Fruit fly (Drosophila melanogaster) whole organism, embryonic: ENCODE measurements around the gene Ptp99A.
A peak's percentile ranks its signal among the peaks of the same experiment; 100 is the strongest.

Source experiments
- Awh ChIP-seq: fragments of 200-800 bp; sonication (Bioruptor generic); IDR thresholded peaks from 2 replicates; pipeline ENCODE4, ENCODE4 v1.3.6; 2022; ENCODE audit warnings: missing biosample characterization, missing genetic modification characterization
- CG10209 ChIP-seq: fragments of 200-800 bp; sonication (Bioruptor generic); optimal IDR thresholded peaks from 3 replicates; lab custom pipeline; 2017; ENCODE audit warnings: missing biosample characterization, mild to moderate bottlenecking, missing genetic modification characterization, missing genetic modification reagents
- CG10321 ChIP-seq: fragments of 200-800 bp; sonication (Bioruptor generic); IDR thresholded peaks from 2 replicates; pipeline ENCODE4 v1.3.6; 2022; ENCODE audit warnings: missing biosample characterization, missing genetic modification characterization
- CG10543 ChIP-seq: fragments of 200-800 bp; sonication (Bioruptor generic); optimal IDR thresholded peaks from 3 replicates; lab custom pipeline; 2017; ENCODE audit warnings: missing biosample characterization, mild to moderate bottlenecking, missing genetic modification characterization, moderate library complexity
- CG11247 ChIP-seq: fragments of 200-800 bp; sonication (Bioruptor generic); IDR thresholded peaks from 2 replicates; pipeline ENCODE4 v1.3.6; 2022; ENCODE audit warnings: missing biosample characterization, missing genetic modification characterization
- CG12071 ChIP-seq: fragments of 200-800 bp; sonication (Bioruptor generic); optimal IDR thresholded peaks from 3 replicates; lab custom pipeline; 2018; ENCODE audit warnings: missing biosample characterization, mild to moderate bottlenecking, missing genetic modification characterization
- CG12744 ChIP-seq: fragments of 200-800 bp; sonication (Bioruptor generic); optimal IDR thresholded peaks from 2 replicates; lab custom pipeline; 2016; ENCODE audit warnings: missing biosample characterization, missing genetic modification characterization
- CG13123 ChIP-seq: fragments of 200-800 bp; sonication (Bioruptor generic); optimal IDR thresholded peaks from 2 replicates; lab custom pipeline; 2016; ENCODE audit warnings: missing biosample characterization, missing genetic modification characterization
- CG13624 ChIP-seq: fragments of 200-800 bp; sonication (Bioruptor generic); optimal IDR thresholded peaks from 2 replicates; lab custom pipeline; 2016; ENCODE audit warnings: missing biosample characterization, missing genetic modification characterization
- CG14050 ChIP-seq: fragments of 200-800 bp; sonication (Bioruptor generic); IDR thresholded peaks from 3 replicates; pipeline ENCODE4 v1.3.6; 2022; ENCODE audit warnings: missing biosample characterization, missing genetic modification characterization
- CG17359 ChIP-seq: fragments of 200-800 bp; sonication (Bioruptor generic); optimal IDR thresholded peaks from 3 replicates; lab custom pipeline; 2018; ENCODE audit warnings: missing biosample characterization, mild to moderate bottlenecking, missing genetic modification characterization, moderate library complexity
- CG2875 ChIP-seq: fragments of 200-800 bp; sonication (Bioruptor generic); optimal IDR thresholded peaks from 2 replicates; lab custom pipeline; 2017; ENCODE audit warnings: missing biosample characterization, mild to moderate bottlenecking, missing genetic modification characterization, missing genetic modification reagents
- CG30403 ChIP-seq: fragments of 200-800 bp; sonication (Bioruptor generic); optimal IDR thresholded peaks from 3 replicates; lab custom pipeline; 2016; ENCODE audit warnings: missing biosample characterization, missing genetic modification characterization
- CG30431 ChIP-seq: fragments of 200-800 bp; sonication (Bioruptor generic); optimal IDR thresholded peaks from 2 replicates; lab custom pipeline; 2017; ENCODE audit warnings: missing biosample characterization, missing genetic modification characterization
- CG31224 ChIP-seq: fragments of 200-800 bp; sonication (Bioruptor generic); IDR thresholded peaks from 2 replicates; pipeline ENCODE4 v1.3.6; 2022; ENCODE audit warnings: missing biosample characterization, missing genetic modification characterization
- CG31365 ChIP-seq: fragments of 200-800 bp; sonication (Bioruptor generic); optimal IDR thresholded peaks from 2 replicates; lab custom pipeline; 2018; ENCODE audit warnings: missing biosample characterization, mild to moderate bottlenecking, missing genetic modification characterization
- CG4424 ChIP-seq: fragments of 200-800 bp; sonication (Bioruptor generic); optimal IDR thresholded peaks from 3 replicates; lab custom pipeline; 2016; ENCODE audit warnings: missing biosample characterization, missing genetic modification characterization
- CG6654 ChIP-seq: fragments of 200-800 bp; sonication (Bioruptor generic); optimal IDR thresholded peaks from 2 replicates; lab custom pipeline; 2017; ENCODE audit warnings: missing biosample characterization, mild to moderate bottlenecking, missing genetic modification characterization
- CG7357 ChIP-seq: fragments of 200-800 bp; sonication (Bioruptor generic); IDR thresholded peaks from 3 replicates; pipeline ENCODE4 v1.3.6; 2022; ENCODE audit warnings: missing biosample characterization, missing genetic modification characterization
- CHES-1-like ChIP-seq: fragments of 200-800 bp; sonication (Bioruptor generic); optimal IDR thresholded peaks from 2 replicates; lab custom pipeline; 2016; ENCODE audit warnings: missing biosample characterization, missing genetic modification characterization
- D ChIP-seq, 2 experiments: fragments of 200-800 bp in 1 of 2; fragments of >200 bp in 1 of 2; sonication (Bioruptor generic) in 1 of 2; optimal IDR thresholded peaks; 2 replicates in 1 of 2; 3 replicates in 1 of 2; lab custom pipeline; 2017; ENCODE audit warnings: mild to moderate bottlenecking in 1 of 2, missing biosample characterization in 1 of 2, missing genetic modification characterization in 1 of 2, missing genetic modification reagents in 1 of 2
- Drgx ChIP-seq: fragments of 200-800 bp; sonication (Bioruptor generic); IDR thresholded peaks from 2 replicates; pipeline ENCODE4 v1.3.6; 2022; ENCODE audit warnings: missing biosample characterization, missing genetic modification characterization
- Hmx ChIP-seq: fragments of 200-800 bp; sonication (Bioruptor generic); optimal IDR thresholded peaks from 2 replicates; lab custom pipeline; 2016; ENCODE audit warnings: missing biosample characterization, missing genetic modification characterization
- Kr ChIP-seq: fragments of 200-800 bp; sonication (Bioruptor generic); optimal IDR thresholded peaks from 2 replicates; lab custom pipeline; 2017; ENCODE audit warnings: missing biosample characterization, mild to moderate bottlenecking, missing genetic modification characterization
- MBD-R2 ChIP-seq: fragments of 200-800 bp; sonication (Bioruptor generic); IDR thresholded peaks from 2 replicates; pipeline ENCODE4 v1.3.6; 2022; ENCODE audit warnings: missing biosample characterization, missing genetic modification characterization
- Nf-YA ChIP-seq: fragments of 200-800 bp; sonication (Bioruptor generic); IDR thresholded peaks from 2 replicates; pipeline ENCODE4 v1.3.6; 2022; ENCODE audit warnings: missing biosample characterization, missing genetic modification characterization
- NfI ChIP-seq: fragments of 200-800 bp; sonication (Bioruptor generic); optimal IDR thresholded peaks from 3 replicates; lab custom pipeline; 2018; ENCODE audit warnings: missing biosample characterization, mild to moderate bottlenecking, missing genetic modification characterization, moderate library complexity
- Oli ChIP-seq: fragments of 200-800 bp; sonication (Bioruptor generic); optimal IDR thresholded peaks from 2 replicates; lab custom pipeline; 2018; ENCODE audit warnings: missing biosample characterization, mild to moderate bottlenecking, missing genetic modification characterization, moderate library complexity
- Rfx ChIP-seq: fragments of 200-800 bp; sonication (Bioruptor generic); IDR thresholded peaks from 2 replicates; pipeline ENCODE4 v1.3.6; 2022; ENCODE audit warnings: missing biosample characterization, missing genetic modification characterization
- Xbp1 ChIP-seq: fragments of 200-800 bp; sonication (Bioruptor generic); optimal IDR thresholded peaks from 3 replicates; lab custom pipeline; 2016; ENCODE audit warnings: missing biosample characterization, mild to moderate bottlenecking, missing genetic modification characterization
- br ChIP-seq: fragments of >200 bp; optimal IDR thresholded peaks from 2 replicates; lab custom pipeline; 2017
- chn ChIP-seq: fragments of 200-800 bp; sonication (Bioruptor generic); optimal IDR thresholded peaks from 2 replicates; lab custom pipeline; 2016; ENCODE audit warnings: missing biosample characterization, missing genetic modification characterization
- crol ChIP-seq: fragments of 200-800 bp; sonication (Bioruptor generic); IDR thresholded peaks from 2 replicates; pipeline ENCODE4 v1.3.6; 2022; ENCODE audit warnings: missing biosample characterization, missing genetic modification characterization
- dati ChIP-seq: fragments of 200-800 bp; sonication (Bioruptor generic); IDR thresholded peaks from 2 replicates; pipeline ENCODE4 v1.3.6; 2022; ENCODE audit warnings: missing biosample characterization, missing genetic modification characterization
- fd64A ChIP-seq: fragments of 200-800 bp; sonication (Bioruptor generic); optimal IDR thresholded peaks from 3 replicates; lab custom pipeline; 2018; ENCODE audit warnings: missing biosample characterization, mild to moderate bottlenecking, missing genetic modification characterization
- gfzf ChIP-seq: fragments of 200-800 bp; sonication (Bioruptor generic); optimal IDR thresholded peaks from 2 replicates; lab custom pipeline; 2016; ENCODE audit warnings: missing biosample characterization, mild to moderate bottlenecking, missing genetic modification characterization, moderate library complexity
- grn ChIP-seq: fragments of 200-800 bp; sonication (Bioruptor generic); optimal IDR thresholded peaks from 3 replicates; lab custom pipeline; 2017; ENCODE audit warnings: missing biosample characterization, missing genetic modification characterization
- inv ChIP-seq: fragments of 200-800 bp; sonication (Bioruptor generic); IDR thresholded peaks from 2 replicates; pipeline ENCODE4 v1.3.6; 2022; ENCODE audit warnings: missing biosample characterization, missing genetic modification characterization; ENCODE audit not compliant: partially characterized antibody
- mam ChIP-seq: fragments of 200-800 bp; sonication (Bioruptor generic); optimal IDR thresholded peaks from 3 replicates; lab custom pipeline; 2016; ENCODE audit warnings: missing biosample characterization, missing genetic modification characterization
- org-1 ChIP-seq: fragments of 200-800 bp; sonication (Bioruptor generic); optimal IDR thresholded peaks from 2 replicates; lab custom pipeline; 2017; ENCODE audit warnings: missing biosample characterization, missing genetic modification characterization
- pan ChIP-seq, 4 experiments: fragments of >200 bp in 3 of 4; fragments of 200-800 bp in 1 of 4; sonication (Bioruptor generic) in 1 of 4; optimal IDR thresholded peaks in 3 of 4; IDR thresholded peaks in 1 of 4; 2 replicates each; pipeline versions ENCODE4 v1.3.6 to Lab custom; 2017 to 2022; ENCODE audit warnings: missing biosample characterization in 2 of 4, missing genetic modification characterization in 2 of 4, mixed read lengths in 1 of 4
- repo ChIP-seq: fragments of 200-800 bp; sonication (Bioruptor generic); optimal IDR thresholded peaks from 2 replicates; lab custom pipeline; 2016; ENCODE audit warnings: missing biosample characterization, missing genetic modification characterization
- sens-2 ChIP-seq: fragments of 200-800 bp; sonication (Bioruptor generic); IDR thresholded peaks from 2 replicates; pipeline ENCODE4 v1.3.6; 2022; ENCODE audit warnings: missing biosample characterization, missing genetic modification characterization
- sob ChIP-seq: fragments of 200-800 bp; sonication (Bioruptor generic); IDR thresholded peaks from 2 replicates; pipeline ENCODE4 v1.3.6; 2022; ENCODE audit warnings: missing biosample characterization, missing genetic modification characterization
- sug ChIP-seq: fragments of 200-800 bp; optimal IDR thresholded peaks from 2 replicates; lab custom pipeline; 2019; ENCODE audit warnings: missing biosample characterization, mild to moderate bottlenecking, missing genetic modification characterization, moderate library complexity
- tap ChIP-seq: fragments of 200-800 bp; optimal IDR thresholded peaks from 3 replicates; lab custom pipeline; 2019; ENCODE audit warnings: missing biosample characterization, mild to moderate bottlenecking, missing genetic modification characterization, moderate library complexity
- tll ChIP-seq, 2 experiments: fragments of 200-800 bp in 1 of 2; fragments of >200 bp in 1 of 2; sonication (Bioruptor generic) in 1 of 2; optimal IDR thresholded peaks; 2 replicates each; lab custom pipeline; 2017 to 2019; ENCODE audit warnings: missing biosample characterization in 2 of 2, missing genetic modification characterization in 2 of 2, mild to moderate bottlenecking in 1 of 2, moderate library complexity in 1 of 2
- ttk ChIP-seq: fragments of 200-800 bp; sonication (Bioruptor generic); IDR thresholded peaks from 2 replicates; pipeline ENCODE4 v2.1.2; 2022; ENCODE audit warnings: missing biosample characterization, missing genetic modification characterization
- usp ChIP-seq: fragments of >200 bp; optimal IDR thresholded peaks from 2 replicates; lab custom pipeline; 2017; ENCODE audit warnings: missing biosample characterization, missing genetic modification characterization
- zfh2 ChIP-seq: fragments of 200-800 bp; sonication (Bioruptor generic); optimal IDR thresholded peaks from 2 replicates; lab custom pipeline; 2016; ENCODE audit warnings: missing biosample characterization, missing genetic modification characterization

Ptp99A gene

DNA sequence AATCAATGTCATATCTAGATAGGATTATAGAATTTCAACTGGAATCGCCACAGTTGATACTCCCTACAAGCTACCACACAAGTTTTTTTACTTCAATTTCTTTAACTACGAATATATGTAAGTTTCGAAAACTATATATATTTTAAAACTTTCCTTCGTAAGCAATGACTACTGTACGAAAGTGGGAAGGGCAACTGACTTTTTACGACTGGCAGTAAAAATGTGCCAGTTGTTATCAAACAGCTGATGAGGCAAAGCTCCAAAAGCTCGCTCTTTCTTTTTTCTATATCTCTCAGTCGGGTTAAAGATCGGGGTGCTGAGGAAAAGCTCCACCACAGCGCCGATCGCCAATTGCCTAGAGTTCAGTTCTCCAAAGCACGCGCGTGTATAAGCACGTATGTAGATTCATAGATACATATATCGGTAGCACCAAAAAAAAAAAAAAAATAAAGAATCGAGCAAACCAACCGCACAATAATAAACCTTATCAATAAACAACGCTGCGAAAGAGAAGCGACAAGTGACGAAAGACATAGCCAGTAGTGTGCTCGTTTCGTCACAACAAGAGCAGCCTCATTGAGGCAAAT, 101.6 kb downstream of the Ptp99A start (continued):
- TF ChIP-seq CG7357 (GFP tag; lab: Robert Waterston, UW) (peak; percentile 47; the same call in 1 of the 3 replicates), Awh (GFP tag; lab: Robert Waterston, UW) (no peak), fd64A (GFP tag; lab: Kevin White, UChicago) (no peak), NfI (GFP tag; lab: Kevin White, UChicago) (peak; percentile 57), zfh2 (GFP tag; lab: Kevin White, UChicago) (peak; percentile 42), CG12071 (peak; percentile 70), CG12744 (GFP tag; lab: Kevin White, UChicago) (peak; percentile 33), chn (GFP tag; lab: Kevin White, UChicago) (no peak), D (optimal IDR thresholded peaks at IDR 0.05; lab: Kevin White, UChicago) (no peak), D (GFP tag; optimal IDR thresholded peaks at IDR 0.05; lab: Kevin White, UChicago) (peak; percentile 36), CG10321 (GFP tag; lab: Robert Waterston, UW) (no peak), org-1 (GFP tag; lab: Kevin White, UChicago) (peak; percentile 27), inv (no peak), CG14050 (GFP tag; lab: Robert Waterston, UW) (peak; percentile 71), ttk (GFP tag; lab: Robert Waterston, UW) (peak; percentile 56), CG6654 (GFP tag; lab: Kevin White, UChicago) (no peak), pan (optimal IDR thresholded peaks at IDR 0.05; lab: Kevin White, UChicago) (no peak), pan (GFP tag; optimal IDR thresholded peaks at IDR 0.05 in 1 of 2, IDR thresholded peaks at IDR 0.05 in 1 of 2) (peak in 1 of 2 experiments; percentile 78), CG11247 (peak; percentile 44), mam (GFP tag; lab: Kevin White, UChicago) (peak; percentile 13), CG13624 (peak; percentile 40), CG10209 (peak; percentile 34), Rfx (GFP tag; lab: Robert Waterston, UW) (peak; percentile 82), CG31365 (tag; lab: Kevin White, UChicago) (peak; percentile 37), tll (GFP tag; optimal IDR thresholded peaks at IDR 0.05; lab: Kevin White, UChicago) (no peak), CHES-1-like (GFP tag; lab: Kevin White, UChicago) (peak; percentile 14), CG30431 (GFP tag; lab: Kevin White, UChicago) (no peak), CG4424 (GFP tag; lab: Kevin White, UChicago) (peak; percentile 47), Hmx (no peak), CG2875 (peak; percentile 34), CG31224 (GFP tag; lab: Robert Waterston, UW) (peak; percentile 54), grn (no peak), gfzf (GFP tag; lab: Kevin White, UChicago) (no peak), tap (tag; lab: Kevin White, UChicago) (peak; percentile 75), MBD-R2 (GFP tag; lab: Robert Waterston, UW) (peak; percentile 32; the same call in 1 of the 2 replicates), Nf-YA (GFP tag; lab: Robert Waterston, UW) (no peak), CG30403 (GFP tag; lab: Kevin White, UChicago) (peak; percentile 42), dati (GFP tag; lab: Robert Waterston, UW) (no peak), sob (peak; percentile 66), Xbp1 (GFP tag; lab: Kevin White, UChicago) (peak; percentile 47), Kr (no peak), CG10543 (peak; percentile 53), br (lab: Kevin White, UChicago) (no peak), Drgx (peak; percentile 46; the same call in 1 of the 2 replicates), sens-2 (peak; percentile 57; the same call in 1 of the 2 replicates), sug (tag; lab: Kevin White, UChicago) (peak; percentile 77), usp (no peak), Oli (tag; lab: Kevin White, UChicago) (peak; percentile 76), CG17359 (tag; lab: Kevin White, UChicago) (peak; percentile 72), CG13123 (GFP tag; lab: Kevin White, UChicago) (no peak), crol (GFP tag; lab: Robert Waterston, UW) (no peak), repo (GFP tag; lab: Kevin White, UChicago) (no peak)
